Fruit fly (Drosophila melanogaster): ENCODE measurements around the gene alphaCOP.

DNA sequence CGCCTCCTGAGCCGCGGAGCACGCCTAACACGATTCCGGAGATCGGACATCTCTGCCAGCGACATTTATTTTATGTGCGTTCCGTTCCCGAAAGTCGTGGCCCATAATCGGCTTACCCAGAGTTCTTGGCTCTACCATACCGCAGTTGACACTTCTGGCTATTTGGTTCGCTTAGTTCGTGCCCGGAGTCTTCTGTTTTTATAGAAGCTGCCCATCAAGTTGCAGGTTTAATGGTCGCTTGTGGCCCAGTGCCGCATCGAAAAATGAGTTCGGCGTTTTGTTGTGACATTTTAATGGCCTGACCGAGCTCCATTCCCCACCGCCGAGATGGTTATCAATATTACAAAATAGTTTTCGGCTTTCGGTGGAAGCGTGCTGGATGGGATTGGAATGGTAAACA, 31.2 kb upstream of the alphaCOP start:
- TF ChIP-seq CG8478 (optimal IDR thresholded peaks at IDR 0.05) (no peak), CTCF (optimal IDR thresholded peaks at IDR 0.05) (no peak)

All from S2 (cell line).